Worm (Caenorhabditis elegans) whole organism, L2 larva: ENCODE measurements around the gene F44D12.16.

ENCODE experiments used
- R02D3.7 ChIP-seq: fragments of 150-350 bp; optimal IDR thresholded peaks from 2 replicates; lab custom pipeline; 2014; ENCODE audit warnings: missing biosample characterization, missing genetic modification characterization
- ama-1 ChIP-seq: fragments of 150-350 bp; optimal IDR thresholded peaks from 2 replicates; lab custom pipeline; 2018; ENCODE audit warnings: inconsistent platforms

DNA sequence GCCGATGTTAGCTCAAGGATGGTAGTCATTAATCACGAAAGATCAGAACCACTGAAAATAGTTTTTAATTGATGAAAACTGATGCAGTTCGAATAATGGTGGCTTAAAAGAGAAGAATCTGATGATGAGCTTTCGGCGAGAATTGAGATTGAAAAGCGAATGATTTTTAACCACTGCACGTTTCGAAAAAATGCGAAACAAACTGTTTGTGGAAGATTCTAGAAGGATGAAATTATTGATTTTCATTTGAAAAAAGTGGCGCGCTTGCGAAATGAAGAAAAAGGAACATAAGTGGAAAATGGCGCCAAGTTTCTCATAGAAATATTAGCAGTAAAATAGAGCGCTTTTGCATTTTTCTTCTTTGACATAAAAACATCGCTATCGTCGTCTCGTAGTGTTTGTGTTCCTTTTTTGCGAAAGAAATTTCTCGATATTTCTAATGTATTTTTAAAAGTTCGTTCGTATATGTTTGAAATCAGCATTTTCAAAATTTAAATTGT is 33.9 kb upstream of the F44D12.16 start, which contains the start of gene uba-1:
- peak; percentile 55 for TF ChIP-seq ama-1 (lab: Kevin White, UChicago)
- TF ChIP-seq R02D3.7 (tag; lab: Kevin White, UChicago): no peak
